Fruit fly (Drosophila melanogaster) whole organism, embryonic: ENCODE measurements around the gene Or85b.

ENCODE experiments used
- Adf1 ChIP-seq: fragments of 200-800 bp; sonication (Bioruptor generic); IDR thresholded peaks from 2 replicates; pipeline ENCODE4 v1.3.6; 2022; ENCODE audit warnings: missing biosample characterization, missing genetic modification characterization
- Asciz ChIP-seq: fragments of 200-800 bp; sonication (Bioruptor generic); optimal IDR thresholded peaks from 2 replicates; lab custom pipeline; 2017; ENCODE audit warnings: missing biosample characterization, mild to moderate bottlenecking, missing genetic modification characterization, missing genetic modification reagents
- BEAF-32 ChIP-seq: fragments of 200-800 bp; sonication (Bioruptor generic); optimal IDR thresholded peaks from 3 replicates; lab custom pipeline; 2017; ENCODE audit warnings: missing biosample characterization, missing genetic modification characterization, mild to moderate bottlenecking, moderate library complexity, missing genetic modification reagents
- Blimp-1 ChIP-seq: fragments of 200-800 bp; sonication (Bioruptor generic); optimal IDR thresholded peaks from 3 replicates; lab custom pipeline; 2018; ENCODE audit warnings: missing biosample characterization, missing genetic modification characterization, mild to moderate bottlenecking, moderate library complexity, missing genetic modification reagents
- CG10431 ChIP-seq: fragments of 200-800 bp; sonication (Bioruptor generic); optimal IDR thresholded peaks from 3 replicates; lab custom pipeline; 2018; ENCODE audit warnings: missing biosample characterization, mild to moderate bottlenecking, missing genetic modification characterization
- CG11093 ChIP-seq: fragments of 200-800 bp; sonication (Bioruptor generic); IDR thresholded peaks from 3 replicates; pipeline ENCODE4 v1.3.6; 2022; ENCODE audit warnings: missing biosample characterization, missing genetic modification characterization
- CG11456 ChIP-seq: fragments of 200-800 bp; sonication (Bioruptor generic); IDR thresholded peaks from 3 replicates; pipeline ENCODE4 v1.3.6; 2022; ENCODE audit warnings: missing biosample characterization, missing genetic modification characterization
- CG13287 ChIP-seq: fragments of 200-800 bp; sonication (Bioruptor generic); IDR thresholded peaks from 2 replicates; pipeline ENCODE4 v1.3.6; 2022; ENCODE audit warnings: missing biosample characterization, missing genetic modification characterization; ENCODE audit not compliant: partially characterized antibody
- CG1647 ChIP-seq: fragments of 200-800 bp; sonication (Bioruptor generic); optimal IDR thresholded peaks from 3 replicates; lab custom pipeline; 2016; ENCODE audit warnings: missing biosample characterization, missing genetic modification characterization
- CG17829 ChIP-seq: fragments of 200-800 bp; optimal IDR thresholded peaks from 2 replicates; lab custom pipeline; 2019; ENCODE audit warnings: missing biosample characterization, mild to moderate bottlenecking, missing genetic modification characterization, moderate library complexity
- CG1832 ChIP-seq: fragments of 200-800 bp; sonication (Bioruptor generic); optimal IDR thresholded peaks from 2 replicates; lab custom pipeline; 2017; ENCODE audit warnings: missing biosample characterization, mild to moderate bottlenecking, missing genetic modification characterization, inconsistent platforms
- CG2875 ChIP-seq: fragments of 200-800 bp; sonication (Bioruptor generic); optimal IDR thresholded peaks from 2 replicates; lab custom pipeline; 2017; ENCODE audit warnings: missing biosample characterization, mild to moderate bottlenecking, missing genetic modification characterization, missing genetic modification reagents
- CG31388 ChIP-seq: fragments of 200-800 bp; sonication (Bioruptor generic); optimal IDR thresholded peaks from 2 replicates; lab custom pipeline; 2016; ENCODE audit warnings: missing biosample characterization, missing genetic modification characterization
- CG3995 ChIP-seq: fragments of 200-800 bp; sonication (Bioruptor generic); optimal IDR thresholded peaks from 3 replicates; lab custom pipeline; 2016; ENCODE audit warnings: missing biosample characterization, missing genetic modification characterization
- CG4404 ChIP-seq: fragments of 200-800 bp; sonication (Bioruptor generic); IDR thresholded peaks from 2 replicates; pipeline ENCODE4 v1.3.6; 2022; ENCODE audit warnings: missing biosample characterization, missing genetic modification characterization
- CG8290 ChIP-seq, 3 experiments: fragments of 200-800 bp; sonication (Bioruptor generic); optimal IDR thresholded peaks; 2 replicates each; lab custom pipeline; 2016 to 2019; ENCODE audit warnings: missing biosample characterization in 3 of 3, missing genetic modification characterization in 3 of 3, mild to moderate bottlenecking in 2 of 3, moderate library complexity in 1 of 3
- D19B ChIP-seq: fragments of 200-800 bp; sonication (Bioruptor generic); optimal IDR thresholded peaks from 2 replicates; lab custom pipeline; 2017; ENCODE audit warnings: missing biosample characterization, mild to moderate bottlenecking, missing genetic modification characterization
- Dip3 ChIP-seq: fragments of 200-800 bp; sonication (Bioruptor generic); optimal IDR thresholded peaks from 3 replicates; lab custom pipeline; 2016; ENCODE audit warnings: missing biosample characterization, missing genetic modification characterization
- Dll ChIP-seq: fragments of 200-800 bp; sonication (Bioruptor generic); IDR thresholded peaks from 4 replicates; pipeline ENCODE4 v1.3.6; 2022; ENCODE audit warnings: missing biosample characterization, missing genetic modification characterization; ENCODE audit not compliant: partially characterized antibody
- Dref ChIP-seq: fragments of 200-800 bp; sonication (Bioruptor generic); IDR thresholded peaks from 2 replicates; pipeline ENCODE4 v1.3.6; 2022; ENCODE audit warnings: missing biosample characterization, missing genetic modification characterization
- Hsf ChIP-seq: fragments of 200-800 bp; sonication (Bioruptor generic); optimal IDR thresholded peaks from 3 replicates; lab custom pipeline; 2016; ENCODE audit warnings: missing biosample characterization, missing genetic modification characterization
- MESR4 ChIP-seq: fragments of 200-800 bp; sonication (Bioruptor generic); optimal IDR thresholded peaks from 2 replicates; lab custom pipeline; 2018; ENCODE audit warnings: missing biosample characterization, mild to moderate bottlenecking, missing genetic modification characterization, moderate library complexity
- Pdp1 ChIP-seq, 2 experiments: fragments of 200-800 bp; sonication (Bioruptor generic); optimal IDR thresholded peaks; 3 replicates each; lab custom pipeline; 2016; ENCODE audit warnings: missing biosample characterization in 2 of 2, missing genetic modification characterization in 2 of 2, mild to moderate bottlenecking in 1 of 2, moderate library complexity in 1 of 2
- Rfx ChIP-seq: fragments of 200-800 bp; sonication (Bioruptor generic); IDR thresholded peaks from 2 replicates; pipeline ENCODE4 v1.3.6; 2022; ENCODE audit warnings: missing biosample characterization, missing genetic modification characterization
- Sox100B ChIP-seq: fragments of 200-800 bp; sonication (Bioruptor generic); optimal IDR thresholded peaks from 3 replicates; lab custom pipeline; 2018; ENCODE audit warnings: missing biosample characterization, mild to moderate bottlenecking, missing genetic modification characterization
- Tbp ChIP-seq: fragments of >200 bp; optimal IDR thresholded peaks from 2 replicates; lab custom pipeline; 2018; ENCODE audit warnings: missing biosample characterization, missing genetic modification characterization
- Vsx1 ChIP-seq: fragments of 200-800 bp; sonication (Bioruptor generic); optimal IDR thresholded peaks from 2 replicates; lab custom pipeline; 2017; ENCODE audit warnings: missing biosample characterization, mild to moderate bottlenecking, missing genetic modification characterization, missing genetic modification reagents
- al ChIP-seq: fragments of 200-800 bp; sonication (Bioruptor generic); IDR thresholded peaks from 2 replicates; pipeline ENCODE4 v1.3.6; 2022; ENCODE audit warnings: missing biosample characterization, missing genetic modification characterization
- az2 ChIP-seq: fragments of 200-800 bp; sonication (Bioruptor generic); optimal IDR thresholded peaks from 3 replicates; lab custom pipeline; 2016; ENCODE audit warnings: missing biosample characterization, missing genetic modification characterization
- br ChIP-seq: fragments of >200 bp; optimal IDR thresholded peaks from 2 replicates; lab custom pipeline; 2017
- btn ChIP-seq: fragments of 200-800 bp; sonication (Bioruptor generic); optimal IDR thresholded peaks from 2 replicates; lab custom pipeline; 2016; ENCODE audit warnings: missing biosample characterization, missing genetic modification characterization
- cg ChIP-seq: fragments of 200-800 bp; sonication (Bioruptor generic); optimal IDR thresholded peaks from 3 replicates; lab custom pipeline; 2019; ENCODE audit warnings: missing biosample characterization, mild to moderate bottlenecking, missing genetic modification characterization, moderate library complexity
- cwo ChIP-seq: fragments of 200-800 bp; sonication (Bioruptor generic); optimal IDR thresholded peaks from 3 replicates; lab custom pipeline; 2017; ENCODE audit warnings: missing biosample characterization, missing genetic modification characterization, mild to moderate bottlenecking, moderate library complexity, missing genetic modification reagents
- esg ChIP-seq: fragments of 200-800 bp; sonication (Bioruptor generic); conservative IDR thresholded peaks from 2 replicates; pipeline ENCODE4 v1.3.6; 2022; ENCODE audit warnings: missing biosample characterization, missing genetic modification characterization
- ewg ChIP-seq: fragments of 200-800 bp; sonication (Bioruptor generic); optimal IDR thresholded peaks from 3 replicates; lab custom pipeline; 2017; ENCODE audit warnings: mild to moderate bottlenecking, missing biosample characterization, missing genetic modification reagents, missing genetic modification characterization
- exex ChIP-seq: fragments of 200-800 bp; sonication (Bioruptor generic); optimal IDR thresholded peaks from 4 replicates; lab custom pipeline; 2018; ENCODE audit warnings: missing biosample characterization, mild to moderate bottlenecking, missing genetic modification characterization, moderate library complexity
- fu2 ChIP-seq: fragments of 200-800 bp; sonication (Bioruptor generic); optimal IDR thresholded peaks from 2 replicates; lab custom pipeline; 2016; ENCODE audit warnings: missing biosample characterization, missing genetic modification characterization
- hbn ChIP-seq: fragments of 200-800 bp; sonication (Bioruptor generic); IDR thresholded peaks from 2 replicates; pipeline ENCODE4 v1.3.6; 2022; ENCODE audit warnings: missing biosample characterization, missing genetic modification characterization; ENCODE audit not compliant: partially characterized antibody
- kah ChIP-seq: fragments of 200-800 bp; sonication (Bioruptor generic); optimal IDR thresholded peaks from 2 replicates; lab custom pipeline; 2018; ENCODE audit warnings: missing biosample characterization, mild to moderate bottlenecking, missing genetic modification characterization
- kay ChIP-seq: fragments of 200-800 bp; sonication (Bioruptor generic); optimal IDR thresholded peaks from 2 replicates; lab custom pipeline; 2016; ENCODE audit warnings: missing biosample characterization, missing genetic modification characterization
- ken ChIP-seq: fragments of 200-800 bp; sonication (Bioruptor generic); IDR thresholded peaks from 3 replicates; pipeline ENCODE4 v1.3.6; 2022; ENCODE audit warnings: missing biosample characterization, missing genetic modification characterization
- lmd ChIP-seq: fragments of 200-800 bp; sonication (Bioruptor generic); IDR thresholded peaks from 2 replicates; pipeline ENCODE4 v1.3.6; 2022; ENCODE audit warnings: missing biosample characterization, missing genetic modification characterization
- pita ChIP-seq: fragments of 200-800 bp; sonication (Bioruptor generic); optimal IDR thresholded peaks from 2 replicates; lab custom pipeline; 2017; ENCODE audit warnings: missing biosample characterization, mild to moderate bottlenecking, missing genetic modification characterization
- sd ChIP-seq: fragments of 200-800 bp; sonication (Bioruptor generic); optimal IDR thresholded peaks from 3 replicates; lab custom pipeline; 2018; ENCODE audit warnings: missing biosample characterization, mild to moderate bottlenecking, missing genetic modification characterization, moderate library complexity
- tna ChIP-seq: fragments of 200-800 bp; sonication (Bioruptor generic); IDR thresholded peaks from 2 replicates; pipeline ENCODE4 v1.3.6; 2022; ENCODE audit warnings: missing biosample characterization, missing genetic modification characterization; ENCODE audit not compliant: partially characterized antibody
- tup ChIP-seq: fragments of 200-800 bp; sonication (Bioruptor generic); optimal IDR thresholded peaks from 2 replicates; lab custom pipeline; 2016; ENCODE audit warnings: missing biosample characterization, mild to moderate bottlenecking, missing genetic modification characterization, moderate library complexity
- unc-4 ChIP-seq: fragments of 200-800 bp; sonication (Bioruptor generic); IDR thresholded peaks from 2 replicates; pipeline ENCODE4 v1.3.6; 2022; ENCODE audit warnings: missing biosample characterization, missing genetic modification characterization; ENCODE audit not compliant: partially characterized antibody
- yki ChIP-seq: fragments of >200 bp; optimal IDR thresholded peaks from 3 replicates; lab custom pipeline; 2018
- zen2 ChIP-seq: fragments of 200-800 bp; sonication (Bioruptor generic); IDR thresholded peaks from 3 replicates; pipeline ENCODE4 v1.3.6; 2022; ENCODE audit warnings: missing biosample characterization, missing genetic modification characterization; ENCODE audit not compliant: partially characterized antibody
- zfh1 ChIP-seq: fragments of 200-800 bp; sonication (Bioruptor generic); IDR thresholded peaks from 3 replicates; pipeline ENCODE4 v1.3.6; 2022; ENCODE audit warnings: missing biosample characterization, missing genetic modification characterization

The Or85b gene

dm6 chr3R:8517752-8518185 is 6.6 kb upstream of the Or85b start, which contains the start of gene CG11737 (continued):
- TF ChIP-seq az2 (GFP tag; lab: Kevin White, UChicago) (no peak), tna (GFP tag; lab: Robert Waterston, UW) (peak; percentile 62), fu2 (GFP tag; lab: Kevin White, UChicago) (no peak), ewg (GFP tag; lab: Kevin White, UChicago) (no peak), Sox100B (GFP tag; lab: Kevin White, UChicago) (no peak), CG31388 (GFP tag; lab: Kevin White, UChicago) (no peak), Dip3 (GFP tag; lab: Kevin White, UChicago) (no peak), unc-4 (GFP tag; lab: Robert Waterston, UW) (0 out of 2 replicates have a peak, but pooled peaks have one; percentile 38), kay (GFP tag; lab: Kevin White, UChicago) (no peak), kah (GFP tag; lab: Kevin White, UChicago) (peak; percentile 94), CG3995 (GFP tag; lab: Kevin White, UChicago) (no peak), Dref (GFP tag; lab: Robert Waterston, UW) (peak; percentile 99), CG10431 (no peak), CG1647 (GFP tag; lab: Kevin White, UChicago) (no peak), Dll (GFP tag; lab: Robert Waterston, UW) (peak; percentile 59; the same call in 3 of the 4 replicates), Adf1 (GFP tag; lab: Robert Waterston, UW) (peak; percentile 71), D19B (GFP tag; lab: Kevin White, UChicago) (no peak), ken (GFP tag; lab: Robert Waterston, UW) (no peak), Hsf (GFP tag; lab: Kevin White, UChicago) (no peak), exex (tag; lab: Kevin White, UChicago) (no peak), CG17829 (tag; lab: Kevin White, UChicago) (no peak), br (no peak), btn (GFP tag; lab: Kevin White, UChicago) (no peak), CG11456 (GFP tag; lab: Robert Waterston, UW) (no peak), al (no peak), Blimp-1 (GFP tag; lab: Kevin White, UChicago) (no peak), CG4404 (no peak), lmd (no peak), CG13287 (peak; percentile 72), Vsx1 (no peak), Tbp (GFP tag; lab: Kevin White, UChicago) (no peak), zen2 (GFP tag; lab: Robert Waterston, UW) (no peak; the same call in 2 of the 3 replicates), Pdp1 (GFP tag; optimal IDR thresholded peaks at IDR 0.05; lab: Kevin White, UChicago) (no peak), cg (GFP tag; lab: Kevin White, UChicago) (no peak), pita (GFP tag; lab: Kevin White, UChicago) (no peak), CG8290 (GFP tag; optimal IDR thresholded peaks at IDR 0.05; lab: Kevin White, UChicago) (no peak), CG8290 (tag; optimal IDR thresholded peaks at IDR 0.05; lab: Kevin White, UChicago) (peak in 1 of 2 experiments; percentile 32), MESR4 (peak; percentile 24), BEAF-32 (peak; percentile 54), CG2875 (GFP tag; lab: Kevin White, UChicago) (no peak), zfh1 (GFP tag; lab: Robert Waterston, UW) (no peak), esg (GFP tag; lab: Robert Waterston, UW) (no peak), CG11093 (GFP tag; lab: Robert Waterston, UW) (no peak), cwo (GFP tag; lab: Kevin White, UChicago) (no peak), tup (GFP tag; lab: Kevin White, UChicago) (no peak), CG1832 (GFP tag; lab: Kevin White, UChicago) (no peak), hbn (GFP tag; lab: Robert Waterston, UW) (no peak), Asciz (GFP tag; lab: Kevin White, UChicago) (no peak), sd (no peak), Rfx (peak; percentile 41; the same call in 1 of the 2 replicates), yki (lab: Kevin White, UChicago) (no peak)
